Fruit fly (Drosophila melanogaster) whole organism, prepupa: ENCODE results near the gene eIF3d1.
A peak's percentile ranks its signal among the peaks of the same experiment; 100 is the strongest.

Experiments used
- Blimp-1 ChIP-seq: fragments of 200-800 bp; sonication (Bioruptor generic); optimal IDR thresholded peaks from 3 replicates; lab custom pipeline; 2017; ENCODE audit warnings: missing biosample characterization, missing genetic modification characterization, mild to moderate bottlenecking, moderate library complexity, missing genetic modification reagents
- CG10631 ChIP-seq: fragments of 200-800 bp; sonication (Bioruptor generic); optimal IDR thresholded peaks from 2 replicates; lab custom pipeline; 2016; ENCODE audit warnings: missing biosample characterization, missing genetic modification characterization
- CG10669 ChIP-seq: fragments of 200-800 bp; sonication (Bioruptor generic); optimal IDR thresholded peaks from 3 replicates; lab custom pipeline; 2018; ENCODE audit warnings: missing biosample characterization, mild to moderate bottlenecking, missing genetic modification characterization, moderate library complexity
- CG11294 ChIP-seq: fragments of 200-800 bp; sonication (Bioruptor generic); IDR thresholded peaks from 2 replicates; pipeline ENCODE4 v1.3.6; 2022; ENCODE audit warnings: missing biosample characterization, missing genetic modification characterization
- CG11762 ChIP-seq: fragments of 200-800 bp; sonication (Bioruptor generic); optimal IDR thresholded peaks from 3 replicates; lab custom pipeline; 2016; ENCODE audit warnings: missing biosample characterization, missing genetic modification characterization; ENCODE audit not compliant: insufficient read depth
- CG1621 ChIP-seq: fragments of 200-800 bp; sonication (Bioruptor generic); optimal IDR thresholded peaks from 3 replicates; lab custom pipeline; 2018; ENCODE audit warnings: missing biosample characterization, mild to moderate bottlenecking, missing genetic modification characterization
- CG16779 ChIP-seq: fragments of 200-800 bp; sonication (Bioruptor generic); optimal IDR thresholded peaks from 3 replicates; lab custom pipeline; 2017; ENCODE audit warnings: missing biosample characterization, mild to moderate bottlenecking, missing genetic modification characterization
- CG34406 ChIP-seq: fragments of 200-800 bp; sonication (Bioruptor generic); optimal IDR thresholded peaks from 3 replicates; lab custom pipeline; 2016; ENCODE audit warnings: missing biosample characterization, missing genetic modification characterization
- CG3919 ChIP-seq: fragments of 200-800 bp; sonication (Bioruptor generic); optimal IDR thresholded peaks from 3 replicates; lab custom pipeline; 2016; ENCODE audit warnings: missing biosample characterization, missing genetic modification characterization
- CG4318 ChIP-seq: fragments of 200-800 bp; sonication (Bioruptor generic); optimal IDR thresholded peaks from 3 replicates; lab custom pipeline; 2017; ENCODE audit warnings: missing biosample characterization, mild to moderate bottlenecking, missing genetic modification characterization
- CG6163 ChIP-seq: fragments of 200-800 bp; sonication (Bioruptor generic); IDR thresholded peaks from 3 replicates; pipeline ENCODE4 v1.3.6; 2022; ENCODE audit warnings: missing biosample characterization, missing genetic modification characterization
- CG6276 ChIP-seq: fragments of 200-800 bp; sonication (Bioruptor generic); optimal IDR thresholded peaks from 2 replicates; lab custom pipeline; 2017; ENCODE audit warnings: missing biosample characterization, mild to moderate bottlenecking, missing genetic modification characterization
- CG6792 ChIP-seq: fragments of 200-800 bp; sonication (Bioruptor generic); optimal IDR thresholded peaks from 3 replicates; lab custom pipeline; 2016; ENCODE audit warnings: missing biosample characterization, missing genetic modification characterization
- CG6808 ChIP-seq: fragments of 200-800 bp; sonication (Bioruptor generic); optimal IDR thresholded peaks from 3 replicates; lab custom pipeline; 2017; ENCODE audit warnings: missing biosample characterization, missing genetic modification characterization, mild to moderate bottlenecking, moderate library complexity, missing genetic modification reagents
- CG6854 ChIP-seq: fragments of 200-800 bp; sonication (Bioruptor generic); optimal IDR thresholded peaks from 2 replicates; lab custom pipeline; 2017; ENCODE audit warnings: missing biosample characterization, mild to moderate bottlenecking, missing genetic modification characterization
- CG7368 ChIP-seq: fragments of 200-800 bp; sonication (Bioruptor generic); optimal IDR thresholded peaks from 3 replicates; lab custom pipeline; 2016; ENCODE audit warnings: missing biosample characterization, missing genetic modification characterization
- CG8119 ChIP-seq: fragments of 200-800 bp; sonication (Bioruptor generic); IDR thresholded peaks from 3 replicates; pipeline ENCODE4 v1.3.6; 2022; ENCODE audit warnings: missing biosample characterization, missing genetic modification characterization
- CG8632 ChIP-seq: fragments of 200-800 bp; sonication (Bioruptor generic); optimal IDR thresholded peaks from 3 replicates; lab custom pipeline; 2016; ENCODE audit warnings: missing biosample characterization, missing genetic modification characterization
- CG9139 ChIP-seq: fragments of 200-800 bp; sonication (Bioruptor generic); optimal IDR thresholded peaks from 3 replicates; lab custom pipeline; 2017; ENCODE audit warnings: missing biosample characterization, mild to moderate bottlenecking, missing genetic modification characterization
- Eip75B ChIP-seq: fragments of 200-800 bp; sonication (Bioruptor generic); optimal IDR thresholded peaks from 3 replicates; lab custom pipeline; 2016; ENCODE audit warnings: missing biosample characterization, missing genetic modification characterization
- Eip93F ChIP-seq: fragments of 200-800 bp; sonication (Bioruptor generic); optimal IDR thresholded peaks from 2 replicates; lab custom pipeline; 2016; ENCODE audit warnings: missing biosample characterization, mild to moderate bottlenecking, missing genetic modification characterization
- Gug ChIP-seq: fragments of 200-800 bp; sonication (Bioruptor generic); IDR thresholded peaks from 2 replicates; pipeline ENCODE4 v1.3.6; 2022; ENCODE audit warnings: missing biosample characterization, missing genetic modification characterization
- Hr38 ChIP-seq: sonication (Bioruptor generic); optimal IDR thresholded peaks from 2 replicates; lab custom pipeline; 2016; ENCODE audit warnings: missing biosample characterization, missing genetic modification characterization
- Hr39 ChIP-seq: fragments of 200-800 bp; sonication (Bioruptor generic); optimal IDR thresholded peaks from 2 replicates; lab custom pipeline; 2016; ENCODE audit warnings: missing biosample characterization, missing genetic modification characterization
- Hr4 ChIP-seq: fragments of 200-800 bp; sonication (Bioruptor generic); optimal IDR thresholded peaks from 3 replicates; lab custom pipeline; 2016; ENCODE audit warnings: missing biosample characterization, missing genetic modification characterization
- Met ChIP-seq: fragments of 200-800 bp; sonication (Bioruptor generic); optimal IDR thresholded peaks from 3 replicates; lab custom pipeline; 2016; ENCODE audit warnings: missing biosample characterization, missing genetic modification characterization
- Sox102F ChIP-seq: fragments of 200-800 bp; sonication (Bioruptor generic); optimal IDR thresholded peaks from 2 replicates; lab custom pipeline; 2016; ENCODE audit warnings: missing biosample characterization, mild to moderate bottlenecking, missing genetic modification characterization
- Sox14 ChIP-seq: fragments of 200-800 bp; sonication (Bioruptor generic); optimal IDR thresholded peaks from 3 replicates; lab custom pipeline; 2016; ENCODE audit warnings: missing biosample characterization, missing genetic modification characterization
- Sox15 ChIP-seq: fragments of 200-800 bp; sonication (Bioruptor generic); optimal IDR thresholded peaks from 3 replicates; lab custom pipeline; 2016; ENCODE audit warnings: missing biosample characterization, missing genetic modification characterization
- achi ChIP-seq: fragments of 200-800 bp; sonication (Bioruptor generic); optimal IDR thresholded peaks from 3 replicates; lab custom pipeline; 2016; ENCODE audit warnings: missing biosample characterization, missing genetic modification characterization
- acj6 ChIP-seq: fragments of 200-800 bp; sonication (Bioruptor generic); optimal IDR thresholded peaks from 3 replicates; lab custom pipeline; 2016; ENCODE audit warnings: missing biosample characterization, missing genetic modification characterization
- cyc ChIP-seq: fragments of 200-800 bp; sonication (Bioruptor generic); optimal IDR thresholded peaks from 3 replicates; lab custom pipeline; 2016; ENCODE audit warnings: missing biosample characterization, missing genetic modification characterization
- dac ChIP-seq: fragments of 200-800 bp; sonication (Bioruptor generic); optimal IDR thresholded peaks from 2 replicates; lab custom pipeline; 2017; ENCODE audit warnings: missing biosample characterization, mild to moderate bottlenecking, missing genetic modification characterization
- dsx ChIP-seq: fragments of 200-800 bp; optimal IDR thresholded peaks from 3 replicates; lab custom pipeline; 2019; ENCODE audit warnings: missing biosample characterization, mild to moderate bottlenecking, missing genetic modification characterization, moderate library complexity; ENCODE audit not compliant: poor library complexity, severe bottlenecking
- eg ChIP-seq: fragments of 200-800 bp; sonication (Bioruptor generic); IDR thresholded peaks from 3 replicates; pipeline ENCODE4 v1.3.6; 2022; ENCODE audit warnings: missing biosample characterization, missing genetic modification characterization
- esn ChIP-seq: fragments of 200-800 bp; sonication (Bioruptor generic); optimal IDR thresholded peaks from 2 replicates; lab custom pipeline; 2016; ENCODE audit warnings: missing biosample characterization, mild to moderate bottlenecking, missing genetic modification characterization, moderate library complexity
- fd59A ChIP-seq: fragments of 200-800 bp; sonication (Bioruptor generic); optimal IDR thresholded peaks from 2 replicates; lab custom pipeline; 2017; ENCODE audit warnings: missing biosample characterization, mild to moderate bottlenecking, missing genetic modification characterization, missing genetic modification reagents
- fd85E ChIP-seq: fragments of 200-800 bp; sonication (Bioruptor generic); optimal IDR thresholded peaks from 3 replicates; lab custom pipeline; 2016; ENCODE audit warnings: missing biosample characterization, missing genetic modification characterization
- lz ChIP-seq: fragments of 200-800 bp; sonication (Bioruptor generic); optimal IDR thresholded peaks from 3 replicates; lab custom pipeline; 2016; ENCODE audit warnings: missing biosample characterization, missing genetic modification characterization
- spab ChIP-seq: fragments of 200-800 bp; sonication (Bioruptor generic); optimal IDR thresholded peaks from 2 replicates; lab custom pipeline; 2017; ENCODE audit warnings: missing biosample characterization, mild to moderate bottlenecking, missing genetic modification characterization, missing genetic modification reagents
- ss ChIP-seq, 2 experiments: fragments of 200-800 bp; sonication (Bioruptor generic); optimal IDR thresholded peaks; 2 replicates in 1 of 2; 3 replicates in 1 of 2; lab custom pipeline; 2017 to 2018; ENCODE audit warnings: mild to moderate bottlenecking in 2 of 2, missing biosample characterization in 2 of 2, missing genetic modification characterization in 2 of 2, moderate library complexity in 1 of 2
- svp ChIP-seq: fragments of 200-800 bp; sonication (Bioruptor generic); peaks from one replicate; lab custom pipeline; 2016; ENCODE audit warnings: missing biosample characterization, missing genetic modification characterization
- topi ChIP-seq: fragments of 200-800 bp; sonication (Bioruptor generic); optimal IDR thresholded peaks from 3 replicates; lab custom pipeline; 2016; ENCODE audit warnings: missing biosample characterization, missing genetic modification characterization
- vri ChIP-seq: fragments of 200-800 bp; sonication (Bioruptor generic); optimal IDR thresholded peaks from 3 replicates; lab custom pipeline; 2016; ENCODE audit warnings: missing biosample characterization, mild to moderate bottlenecking, missing genetic modification characterization

The eIF3d1 gene

DNA sequence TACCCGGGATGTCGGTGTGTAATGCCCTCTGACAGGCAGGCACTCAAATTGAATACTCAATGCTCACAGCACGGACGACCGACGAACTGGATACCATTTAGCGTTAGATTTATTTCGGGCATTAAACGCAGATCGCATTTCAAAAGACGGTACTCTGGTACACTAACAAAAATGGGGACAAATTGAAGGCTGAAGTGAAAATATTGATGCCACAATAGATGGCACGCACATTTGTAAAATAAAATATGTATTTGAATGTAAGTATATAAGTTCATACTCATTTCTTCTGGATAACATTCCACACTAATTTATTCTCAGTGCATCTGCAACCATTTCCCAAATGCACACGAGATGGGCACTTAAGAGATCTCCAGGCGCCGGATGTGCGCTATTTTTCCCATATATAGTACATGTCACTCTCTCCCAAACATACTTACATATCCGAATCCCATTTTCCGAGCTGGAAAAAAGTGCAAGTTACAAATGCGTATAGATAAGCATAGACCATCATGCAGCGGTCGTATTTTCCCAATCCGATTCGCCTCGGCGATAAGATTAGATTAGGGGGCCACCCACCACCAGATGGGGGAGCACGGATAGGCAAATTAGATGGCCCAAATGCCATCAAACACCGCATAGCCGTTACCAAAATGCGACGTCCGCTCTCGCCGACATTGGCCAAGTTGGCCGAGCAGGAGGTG lies 29.8 kb downstream of the eIF3d1 start, which contains the start of gene CG10301:
TSS of gene CG10301 (plus strand) at position 651 of the 701 bp plus-strand sequence.
- no peak for TF ChIP-seq eg (GFP tag; lab: Robert Waterston, UW)
- no peak for TF ChIP-seq CG16779
- TF ChIP-seq acj6, result no peak
- TF ChIP-seq topi (GFP tag; lab: Kevin White, UChicago), result no peak
- TF ChIP-seq lz (GFP tag; lab: Kevin White, UChicago), result no peak
- TF ChIP-seq CG6808 (GFP tag; lab: Kevin White, UChicago), result no peak
- 0 out of 3 replicates have a peak, but pooled peaks have one; percentile 16 for TF ChIP-seq CG6163 (GFP tag; lab: Robert Waterston, UW)
- no peak for TF ChIP-seq esn (GFP tag; lab: Kevin White, UChicago)
- TF ChIP-seq svp (GFP tag; lab: Kevin White, UChicago), result peak; percentile 54
- TF ChIP-seq dac (GFP tag; lab: Kevin White, UChicago), result no peak
- TF ChIP-seq, all 60 proteins: peak for 2

DNA sequence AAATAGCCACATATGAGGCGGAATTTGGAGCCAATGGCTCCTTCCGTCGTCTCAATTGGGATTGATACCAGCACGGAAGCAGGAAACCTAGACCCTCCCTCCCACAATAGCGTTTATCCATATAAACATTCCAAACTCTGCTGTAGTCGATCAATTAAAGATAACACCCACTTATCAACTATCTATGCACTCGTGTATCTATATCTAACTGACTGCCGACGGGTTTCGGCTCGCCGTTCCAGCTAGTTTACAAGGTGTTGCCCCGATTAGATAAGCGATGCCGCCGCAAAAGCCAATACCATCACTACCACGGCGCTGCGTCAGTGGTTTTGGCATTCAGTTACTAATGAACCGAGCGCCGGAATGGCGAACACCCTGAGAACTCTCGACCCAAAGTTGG lies 31.4 kb downstream of the eIF3d1 start, which contains the start of gene CG10300:
TSS of gene CG10300 (plus strand) at position 333 of the 400 bp plus-strand sequence.
- TF ChIP-seq Sox102F (GFP tag; lab: Kevin White, UChicago), result no peak
- peak; percentile 41 for TF ChIP-seq svp (GFP tag; lab: Kevin White, UChicago)
- TF ChIP-seq, all 60 proteins: peak for 1

DNA sequence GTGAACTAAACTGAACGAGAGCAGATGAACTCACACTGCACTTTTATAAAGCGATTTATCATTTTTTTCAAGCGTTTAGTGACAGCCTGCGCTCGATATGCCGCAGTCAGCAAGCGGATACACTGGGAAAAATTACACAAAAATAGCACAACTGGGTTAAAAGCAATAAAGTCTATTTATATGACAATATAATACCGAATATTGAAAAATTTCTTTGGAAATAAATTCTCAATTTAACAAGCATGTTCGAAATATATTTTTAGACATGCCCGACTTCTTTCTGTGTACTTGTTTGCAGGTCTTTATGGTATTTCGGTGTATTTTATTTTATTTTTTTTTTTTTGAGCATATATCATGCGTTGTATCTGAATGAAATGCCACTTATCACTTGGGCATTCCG lies 34.1 kb downstream of the eIF3d1 start:
- TF ChIP-seq CG34406 (GFP tag; lab: Kevin White, UChicago) (peak; percentile 82), Eip75B (peak; percentile 85), dac (GFP tag; lab: Kevin White, UChicago) (no peak), Gug (peak; percentile 56), CG11762 (GFP tag; lab: Kevin White, UChicago) (peak; percentile 57), lz (GFP tag; lab: Kevin White, UChicago) (peak; percentile 88), topi (GFP tag; lab: Kevin White, UChicago) (peak; percentile 88), CG6854 (peak; percentile 38), CG11294 (GFP tag; lab: Robert Waterston, UW) (no peak), CG3919 (peak; percentile 69), CG6792 (GFP tag; lab: Kevin White, UChicago) (peak; percentile 85), fd59A (peak; percentile 38), Eip93F (GFP tag; lab: Kevin White, UChicago) (peak; percentile 69), spab (GFP tag; lab: Kevin White, UChicago) (peak; percentile 63), achi (peak; percentile 79), CG10669 (GFP tag; lab: Kevin White, UChicago) (peak; percentile 66), Sox14 (GFP tag; lab: Kevin White, UChicago) (peak; percentile 84), Sox15 (GFP tag; lab: Kevin White, UChicago) (peak; percentile 63), fd85E (GFP tag; lab: Kevin White, UChicago) (no peak), Hr4 (GFP tag; lab: Kevin White, UChicago) (peak; percentile 65), vri (peak; percentile 89), CG1621 (tag; lab: Kevin White, UChicago) (peak; percentile 53), acj6 (peak; percentile 85), CG6163 (GFP tag; lab: Robert Waterston, UW) (peak; percentile 70), CG4318 (GFP tag; lab: Kevin White, UChicago) (no peak), CG8632 (peak; percentile 77), CG8119 (GFP tag; lab: Robert Waterston, UW) (peak; percentile 63), dsx (GFP tag; lab: Kevin White, UChicago) (peak; percentile 41), cyc (peak; percentile 74), eg (GFP tag; lab: Robert Waterston, UW) (peak; percentile 56), CG10631 (GFP tag; lab: Kevin White, UChicago) (peak; percentile 84), CG7368 (GFP tag; lab: Kevin White, UChicago) (peak; percentile 56), Blimp-1 (peak; percentile 11), Hr38 (GFP tag; lab: Kevin White, UChicago) (no peak), CG6276 (GFP tag; lab: Kevin White, UChicago) (no peak), Met (GFP tag; lab: Kevin White, UChicago) (peak; percentile 90), Hr39 (GFP tag; lab: Kevin White, UChicago) (peak; percentile 91), CG16779 (no peak), ss (GFP tag; optimal IDR thresholded peaks at IDR 0.05; lab: Kevin White, UChicago) (peak in 1 of 2 experiments; percentile 75), CG9139 (GFP tag; lab: Kevin White, UChicago) (peak; percentile 52)
